Fruit fly (Drosophila melanogaster): Measurements from ENCODE around the gene Aven.

Gene Aven

DNA sequence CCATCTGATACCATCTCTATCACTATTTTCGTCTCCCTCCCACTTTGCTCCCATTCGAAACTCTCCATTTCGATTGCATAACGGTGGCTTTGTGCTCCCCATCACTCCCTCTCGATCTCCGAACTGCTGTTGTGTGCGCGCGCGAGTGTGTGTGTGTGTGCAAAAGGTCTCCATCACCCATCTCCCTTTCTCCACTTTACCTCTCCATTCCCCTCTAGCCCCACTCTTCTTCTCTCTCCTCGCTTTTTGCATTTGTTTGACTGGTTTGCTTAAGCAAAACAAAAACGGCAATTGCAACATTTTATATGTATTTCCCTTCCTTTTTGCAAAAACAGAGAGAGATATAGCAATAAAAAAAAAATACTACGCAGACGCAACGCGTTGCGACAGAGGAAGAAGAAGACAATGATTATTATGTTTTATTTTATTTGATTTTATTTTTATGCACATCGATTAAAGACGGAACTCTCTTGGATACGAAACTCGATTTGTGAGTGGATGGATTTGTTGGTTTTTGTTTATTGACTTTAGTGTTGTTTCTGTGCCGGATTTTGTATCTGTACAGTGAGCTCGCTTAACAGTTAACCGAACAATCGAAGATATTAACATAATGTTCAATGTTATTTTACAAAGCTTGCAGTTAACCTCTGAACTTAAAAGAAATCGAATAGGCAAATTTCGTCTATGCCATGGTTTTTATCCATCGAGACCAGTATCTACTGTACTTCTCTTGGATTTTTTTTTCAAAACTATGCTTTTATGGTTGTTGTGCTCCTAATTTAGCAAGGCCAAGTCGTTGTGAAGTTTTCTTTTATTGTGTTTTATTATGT, 40.4 kb upstream of the Aven start (continued):
- TF ChIP-seq CG13296 (GFP tag; optimal IDR thresholded peaks at IDR 0.05) (peak; percentile 68), CG3281 (GFP tag; optimal IDR thresholded peaks at IDR 0.05) (peak; percentile 75), CG10366 (GFP tag; IDR thresholded peaks at IDR 0.05) (peak; percentile 79), CHES-1-like (GFP tag; optimal IDR thresholded peaks at IDR 0.05) (peak; percentile 68), HLHmδ (GFP tag; optimal IDR thresholded peaks at IDR 0.05) (no peak), wdn (GFP tag; IDR thresholded peaks at IDR 0.05) (peak; percentile 51; the same call in 1 of the 2 replicates), eve (GFP tag; optimal IDR thresholded peaks at IDR 0.05) (peak in 1 of 2 experiments; percentile 88), CG14441 (GFP tag; IDR thresholded peaks at IDR 0.05) (peak; percentile 78), CG3407 (GFP tag; optimal IDR thresholded peaks at IDR 0.05) (no peak), pros (GFP tag; optimal IDR thresholded peaks at IDR 0.05) (no peak), fd102C (GFP tag; optimal IDR thresholded peaks at IDR 0.05) (no peak), grn (GFP tag; optimal IDR thresholded peaks at IDR 0.05) (no peak), az2 (GFP tag; optimal IDR thresholded peaks at IDR 0.05) (peak; percentile 58), Ada2b (GFP tag; IDR thresholded peaks at IDR 0.05) (peak; percentile 76), BtbVII (GFP tag; optimal IDR thresholded peaks at IDR 0.05) (peak; percentile 65), CG11456 (GFP tag; IDR thresholded peaks at IDR 0.05) (peak; percentile 74; the same call in 2 of the 3 replicates), unc-4 (GFP tag; IDR thresholded peaks at IDR 0.05; ENCODE audit: partially characterized antibody) (no peak), CG16863 (GFP tag; optimal IDR thresholded peaks at IDR 0.05) (peak; percentile 52), ems (GFP tag; optimal IDR thresholded peaks at IDR 0.05) (peak; percentile 45), NFAT (GFP tag; IDR thresholded peaks at IDR 0.05) (peak; percentile 80), slp2 (GFP tag; optimal IDR thresholded peaks at IDR 0.05) (peak; percentile 26), CG30431 (GFP tag; optimal IDR thresholded peaks at IDR 0.05) (peak; percentile 21), Drgx (GFP tag; IDR thresholded peaks at IDR 0.05) (peak; percentile 75), trh (GFP tag; optimal IDR thresholded peaks at IDR 0.05) (no peak), CG3163 (GFP tag; optimal IDR thresholded peaks at IDR 0.05) (peak; percentile 28), CG12155 (GFP tag; optimal IDR thresholded peaks at IDR 0.05) (peak; percentile 67), phol (tag; optimal IDR thresholded peaks at IDR 0.05) (peak; percentile 54), maf-S (GFP tag; optimal IDR thresholded peaks at IDR 0.05) (peak; percentile 39), sc (optimal IDR thresholded peaks at IDR 0.05) (no peak), sc (GFP tag; optimal IDR thresholded peaks at IDR 0.05) (no peak), CG2889 (GFP tag; IDR thresholded peaks at IDR 0.05) (no peak), croc (GFP tag; conservative IDR thresholded peaks at IDR 0.05) (no peak; the same call in 2 of the 3 replicates), ase (GFP tag; IDR thresholded peaks at IDR 0.05) (peak; percentile 45; the same call in 2 of the 3 replicates), Camta (GFP tag; optimal IDR thresholded peaks at IDR 0.05) (peak; percentile 11), Side (GFP tag; optimal IDR thresholded peaks at IDR 0.05) (peak; percentile 70), Pdp1 (GFP tag; optimal IDR thresholded peaks at IDR 0.05) (peak; percentile 52 to 88)

DNA sequence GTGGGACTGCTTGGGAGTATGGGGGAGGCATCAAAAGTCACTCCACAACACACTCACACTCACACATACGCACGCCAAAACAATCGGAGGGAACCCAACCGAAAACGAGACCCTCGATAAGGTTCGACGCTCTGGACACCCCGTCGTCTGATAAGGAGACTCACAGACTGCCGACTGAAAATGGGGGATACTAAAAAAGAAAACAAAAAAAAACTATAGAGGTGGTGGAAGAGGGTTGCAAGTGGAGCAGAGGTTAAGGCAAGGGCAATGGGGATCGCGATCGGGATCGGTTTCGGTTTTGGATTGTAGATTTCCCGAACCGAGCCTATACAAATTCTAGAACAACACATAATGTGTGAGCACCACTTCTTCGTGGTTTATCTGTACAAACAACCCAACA, 39.3 kb upstream of the Aven start:
- TF ChIP-seq crc (GFP tag; optimal IDR thresholded peaks at IDR 0.05) (no peak), luna (GFP tag; optimal IDR thresholded peaks at IDR 0.05) (no peak), Dp (GFP tag; optimal IDR thresholded peaks at IDR 0.05) (no peak), ERR (GFP tag; optimal IDR thresholded peaks at IDR 0.05) (peak; percentile 94), E2f1 (GFP tag; IDR thresholded peaks at IDR 0.05) (no peak), CG10366 (GFP tag; IDR thresholded peaks at IDR 0.05) (no peak), CG2875 (GFP tag; optimal IDR thresholded peaks at IDR 0.05) (no peak), tap (tag; optimal IDR thresholded peaks at IDR 0.05) (no peak), sc (optimal IDR thresholded peaks at IDR 0.05) (no peak), sc (GFP tag; optimal IDR thresholded peaks at IDR 0.05) (no peak), Neu2 (GFP tag; optimal IDR thresholded peaks at IDR 0.05; ENCODE audit: borderline replicate concordance) (no peak), fu2 (GFP tag; optimal IDR thresholded peaks at IDR 0.05) (no peak), TFAM (GFP tag; optimal IDR thresholded peaks at IDR 0.05) (no peak), Adf1 (GFP tag; IDR thresholded peaks at IDR 0.05) (no peak), CG12769 (tag; optimal IDR thresholded peaks at IDR 0.05) (no peak), CG1832 (GFP tag; optimal IDR thresholded peaks at IDR 0.05) (no peak), unc-4 (GFP tag; IDR thresholded peaks at IDR 0.05; ENCODE audit: partially characterized antibody) (no peak), BEAF-32 (GFP tag; optimal IDR thresholded peaks at IDR 0.05) (no peak), pros (GFP tag; optimal IDR thresholded peaks at IDR 0.05) (peak; percentile 20), Deaf1 (tag; optimal IDR thresholded peaks at IDR 0.05) (peak; percentile 59)
